Worm (Caenorhabditis elegans) whole organism, late embryonic: ENCODE results near the gene K10C2.12.
A peak's percentile ranks its signal among the peaks of the same experiment; 100 is the strongest.

Source experiments
- C08G9.2 ChIP-seq: sonication (generic microtip); optimal IDR thresholded peaks from 2 replicates; lab custom pipeline; 2016; ENCODE audit warnings: mild to moderate bottlenecking, missing genetic modification characterization, moderate library complexity, missing compliant biosample characterization
- C38D4.7 ChIP-seq: fragments of 200-800 bp; sonication (Bioruptor generic); optimal IDR thresholded peaks from 2 replicates; lab custom pipeline; 2018; ENCODE audit warnings: mild to moderate bottlenecking, missing genetic modification characterization, moderate library complexity, missing compliant biosample characterization
- F13H6.1 ChIP-seq: sonication (generic microtip); optimal IDR thresholded peaks from 2 replicates; lab custom pipeline; 2016; ENCODE audit warnings: missing genetic modification characterization, missing compliant biosample characterization
- K02D7.2 ChIP-seq: sonication (generic microtip); optimal IDR thresholded peaks from 2 replicates; lab custom pipeline; 2017; ENCODE audit warnings: mild to moderate bottlenecking, missing genetic modification characterization, missing compliant biosample characterization
- K09A11.1 ChIP-seq: sonication (generic microtip); optimal IDR thresholded peaks from 2 replicates; lab custom pipeline; 2017; ENCODE audit warnings: antibody characterized with exemption, mild to moderate bottlenecking, missing genetic modification characterization, missing compliant biosample characterization; ENCODE audit not compliant: insufficient read depth
- T23F11.4 ChIP-seq: fragments of 200-800 bp; sonication (Bioruptor generic); optimal IDR thresholded peaks from 2 replicates; lab custom pipeline; 2018; ENCODE audit warnings: mild to moderate bottlenecking, missing genetic modification characterization, missing compliant biosample characterization
- Y22D7AL.16 ChIP-seq: sonication (generic microtip); optimal IDR thresholded peaks from 2 replicates; lab custom pipeline; 2016; ENCODE audit warnings: missing genetic modification characterization, missing compliant biosample characterization
- ceh-14 ChIP-seq: sonication (generic microtip); optimal IDR thresholded peaks from 2 replicates; lab custom pipeline; 2016; ENCODE audit warnings: missing genotype, missing genetic modification characterization, missing compliant biosample characterization
- ceh-19 ChIP-seq: fragments of 200-800 bp; sonication (Bioruptor generic); optimal IDR thresholded peaks from 2 replicates; lab custom pipeline; 2018; ENCODE audit warnings: mild to moderate bottlenecking, missing genetic modification characterization, missing compliant biosample characterization
- ceh-22 ChIP-seq: sonication (generic microtip); optimal IDR thresholded peaks from 2 replicates; lab custom pipeline; 2017; ENCODE audit warnings: missing biosample characterization, missing genetic modification characterization
- ceh-31 ChIP-seq: sonication (generic microtip); optimal IDR thresholded peaks from 2 replicates; lab custom pipeline; 2016; ENCODE audit warnings: missing genetic modification characterization, missing compliant biosample characterization
- ceh-48 ChIP-seq: sonication (generic microtip); optimal IDR thresholded peaks from 2 replicates; lab custom pipeline; 2016; ENCODE audit warnings: missing genetic modification characterization, inconsistent platforms, missing compliant biosample characterization
- ceh-6 ChIP-seq: fragments of 200-800 bp; sonication (Bioruptor generic); optimal IDR thresholded peaks from 2 replicates; lab custom pipeline; 2018; ENCODE audit warnings: mild to moderate bottlenecking, missing genetic modification characterization, missing compliant biosample characterization
- ceh-9 ChIP-seq: sonication (generic microtip); optimal IDR thresholded peaks from 2 replicates; lab custom pipeline; 2016; ENCODE audit warnings: mild to moderate bottlenecking, missing genetic modification characterization, inconsistent platforms, missing compliant biosample characterization
- che-1 ChIP-seq: sonication (generic microtip); optimal IDR thresholded peaks from 2 replicates; lab custom pipeline; 2016; ENCODE audit warnings: mild to moderate bottlenecking, missing genetic modification characterization, missing compliant biosample characterization
- dve-1 ChIP-seq: sonication (generic microtip); optimal IDR thresholded peaks from 2 replicates; lab custom pipeline; 2017; ENCODE audit warnings: antibody characterized with exemption, mild to moderate bottlenecking, missing genetic modification characterization, missing compliant biosample characterization
- elt-4 ChIP-seq: sonication (generic microtip); optimal IDR thresholded peaks from 2 replicates; lab custom pipeline; 2016; ENCODE audit warnings: missing genetic modification characterization, missing compliant biosample characterization
- ets-4 ChIP-seq: sonication (generic microtip); optimal IDR thresholded peaks from 2 replicates; lab custom pipeline; 2016; ENCODE audit warnings: missing genetic modification characterization, missing compliant biosample characterization
- eyg-1 ChIP-seq: sonication (generic microtip); optimal IDR thresholded peaks from 2 replicates; lab custom pipeline; 2016; ENCODE audit warnings: missing genotype, missing genetic modification characterization, missing compliant biosample characterization
- fax-1 ChIP-seq: sonication (generic microtip); optimal IDR thresholded peaks from 2 replicates; lab custom pipeline; 2016; ENCODE audit warnings: missing genotype, missing genetic modification characterization, missing compliant biosample characterization
- fkh-6 ChIP-seq: sonication (generic microtip); optimal IDR thresholded peaks from 2 replicates; lab custom pipeline; 2016; ENCODE audit warnings: missing genetic modification characterization, missing compliant biosample characterization
- gmeb-2 ChIP-seq: sonication (generic microtip); optimal IDR thresholded peaks from 2 replicates; lab custom pipeline; 2016; ENCODE audit warnings: missing genetic modification characterization, inconsistent platforms, missing compliant biosample characterization
- hlh-13 ChIP-seq: fragments of 200-800 bp; sonication (Bioruptor generic); optimal IDR thresholded peaks from 2 replicates; lab custom pipeline; 2018; ENCODE audit warnings: mild to moderate bottlenecking, missing genetic modification characterization, missing compliant biosample characterization
- hlh-15 ChIP-seq: sonication (generic microtip); optimal IDR thresholded peaks from 2 replicates; lab custom pipeline; 2016; ENCODE audit warnings: missing genetic modification characterization, missing compliant biosample characterization
- hlh-30 ChIP-seq: sonication (generic microtip); optimal IDR thresholded peaks from 2 replicates; lab custom pipeline; 2017; ENCODE audit warnings: antibody characterized with exemption, missing genetic modification characterization, missing compliant biosample characterization; ENCODE audit not compliant: insufficient read depth
- hlh-6 ChIP-seq: sonication (generic microtip); optimal IDR thresholded peaks from 2 replicates; lab custom pipeline; 2016; ENCODE audit warnings: missing genotype, missing genetic modification characterization, missing compliant biosample characterization
- hlh-8 ChIP-seq: sonication (generic microtip); optimal IDR thresholded peaks from 2 replicates; lab custom pipeline; 2016; ENCODE audit warnings: missing genotype, missing genetic modification characterization, missing compliant biosample characterization
- lin-11 ChIP-seq: fragments of 200-800 bp; sonication (Bioruptor generic); optimal IDR thresholded peaks from 2 replicates; lab custom pipeline; 2018; ENCODE audit warnings: mild to moderate bottlenecking, missing genetic modification characterization, missing compliant biosample characterization
- madf-2 ChIP-seq: sonication (generic microtip); optimal IDR thresholded peaks from 2 replicates; lab custom pipeline; 2017; ENCODE audit warnings: missing genetic modification characterization, missing compliant biosample characterization
- nfya-1 ChIP-seq: sonication (generic microtip); optimal IDR thresholded peaks from 2 replicates; lab custom pipeline; 2017; ENCODE audit warnings: missing genetic modification characterization, mild to moderate bottlenecking, missing compliant biosample characterization, antibody characterized with exemption, moderate library complexity
- nhr-11 ChIP-seq: fragments of 150-350 bp; optimal IDR thresholded peaks from 2 replicates; lab custom pipeline; 2014; ENCODE audit warnings: missing biosample characterization, missing genetic modification characterization
- nhr-232 ChIP-seq: sonication (generic microtip); optimal IDR thresholded peaks from 2 replicates; lab custom pipeline; 2016; ENCODE audit warnings: missing genetic modification characterization, missing compliant biosample characterization
- npax-4 ChIP-seq: sonication (generic microtip); optimal IDR thresholded peaks from 2 replicates; lab custom pipeline; 2016; ENCODE audit warnings: missing genetic modification characterization, missing compliant biosample characterization
- odd-2 ChIP-seq: sonication (generic microtip); optimal IDR thresholded peaks from 2 replicates; lab custom pipeline; 2017; ENCODE audit warnings: antibody characterized with exemption, mild to moderate bottlenecking, missing genetic modification characterization, missing compliant biosample characterization
- pat-9 ChIP-seq: fragments of 200-800 bp; sonication (Bioruptor generic); optimal IDR thresholded peaks from 2 replicates; lab custom pipeline; 2018; ENCODE audit warnings: mild to moderate bottlenecking, missing genetic modification characterization, moderate library complexity, missing compliant biosample characterization
- pax-1 ChIP-seq: fragments of 150-350 bp; optimal IDR thresholded peaks from 2 replicates; lab custom pipeline; 2014; ENCODE audit warnings: missing biosample characterization, missing genetic modification characterization
- pha-2 ChIP-seq: sonication (generic microtip); optimal IDR thresholded peaks from 2 replicates; lab custom pipeline; 2017; ENCODE audit warnings: mild to moderate bottlenecking, missing genetic modification characterization, missing compliant biosample characterization
- pha-4 ChIP-seq: fragments of 150-350 bp; optimal IDR thresholded peaks from 2 replicates; lab custom pipeline; 2018; ENCODE audit warnings: missing biosample characterization, missing genetic modification reagents, missing genetic modification characterization
- pqm-1 ChIP-seq: sonication (generic microtip); optimal IDR thresholded peaks from 2 replicates; lab custom pipeline; 2016; ENCODE audit warnings: missing genetic modification characterization, missing compliant biosample characterization
- pros-1 ChIP-seq: fragments of 150-350 bp; optimal IDR thresholded peaks from 2 replicates; lab custom pipeline; 2014; ENCODE audit warnings: missing biosample characterization, missing genetic modification reagents, missing genetic modification characterization
- rnt-1 ChIP-seq: sonication (generic microtip); optimal IDR thresholded peaks from 2 replicates; lab custom pipeline; 2016; ENCODE audit warnings: missing genetic modification characterization, missing compliant biosample characterization
- sdc-2 ChIP-seq: sonication (generic microtip); optimal IDR thresholded peaks from 2 replicates; lab custom pipeline; 2016; ENCODE audit warnings: missing genotype, missing genetic modification characterization, missing compliant biosample characterization
- sox-2 ChIP-seq: fragments of 200-800 bp; sonication (Bioruptor generic); IDR thresholded peaks from 2 replicates; pipeline ENCODE4 v1.3.6; 2022; ENCODE audit warnings: missing genetic modification reagents, missing genetic modification characterization, missing compliant biosample characterization
- sox-4 ChIP-seq: sonication (generic microtip); optimal IDR thresholded peaks from 2 replicates; lab custom pipeline; 2017; ENCODE audit warnings: mild to moderate bottlenecking, missing genetic modification characterization, inconsistent platforms, missing compliant biosample characterization
- tbx-7 ChIP-seq: sonication (generic microtip); optimal IDR thresholded peaks from 2 replicates; lab custom pipeline; 2016; ENCODE audit warnings: missing genotype, missing genetic modification characterization, missing compliant biosample characterization
- ttx-3 ChIP-seq: sonication (generic microtip); optimal IDR thresholded peaks from 2 replicates; lab custom pipeline; 2016; ENCODE audit warnings: missing genetic modification reagents, missing genetic modification characterization, missing compliant biosample characterization
- unc-42 ChIP-seq: sonication (generic microtip); optimal IDR thresholded peaks from 2 replicates; lab custom pipeline; 2016; ENCODE audit warnings: missing genotype, missing genetic modification characterization, missing compliant biosample characterization
- unc-55 ChIP-seq: sonication (generic microtip); optimal IDR thresholded peaks from 2 replicates; lab custom pipeline; 2017; ENCODE audit warnings: missing biosample characterization, missing genetic modification reagents, missing genetic modification characterization
- ztf-16 ChIP-seq: sonication (generic microtip); optimal IDR thresholded peaks from 2 replicates; lab custom pipeline; 2017; ENCODE audit warnings: missing genetic modification characterization, missing compliant biosample characterization

K10C2.12 gene

ce11 chrX:6371192-6372116 lies 49.1 kb downstream of the K10C2.12 start (continued):
- TF ChIP-seq sox-4 (tag; lab: Kevin White, UChicago) (peak; percentile 77), ceh-6 (peak; percentile 70), hlh-15 (tag; lab: Kevin White, UChicago) (peak; percentile 47), ceh-19 (GFP tag; lab: Kevin White, UChicago) (peak; percentile 72), ceh-48 (tag; lab: Kevin White, UChicago) (peak; percentile 55), K02D7.2 (tag; lab: Kevin White, UChicago) (peak; percentile 29), odd-2 (no peak), madf-2 (tag; lab: Kevin White, UChicago) (peak; percentile 47), C08G9.2 (peak; percentile 1), pha-2 (peak; percentile 68), K09A11.1 (tag; lab: Kevin White, UChicago) (no peak), nhr-11 (tag; lab: Kevin White, UChicago) (no peak), fax-1 (tag; lab: Kevin White, UChicago) (peak; percentile 61), ceh-9 (tag; lab: Kevin White, UChicago) (peak; percentile 42), eyg-1 (tag; lab: Kevin White, UChicago) (peak; percentile 45), unc-42 (tag; lab: Kevin White, UChicago) (no peak), pros-1 (no peak), hlh-30 (no peak), T23F11.4 (GFP tag; lab: Kevin White, UChicago) (peak; percentile 49), dve-1 (tag; lab: Kevin White, UChicago) (peak; percentile 26), gmeb-2 (tag; lab: Kevin White, UChicago) (peak; percentile 77), fkh-6 (tag; lab: Kevin White, UChicago) (peak; percentile 6), tbx-7 (no peak), nfya-1 (tag; lab: Kevin White, UChicago) (peak; percentile 33), pha-4 (no peak), sox-2 (GFP tag; lab: Robert Waterston, UW) (peak; percentile 68), pqm-1 (peak; percentile 28), lin-11 (tag; lab: Kevin White, UChicago) (peak; percentile 70), F13H6.1 (tag; lab: Kevin White, UChicago) (peak; percentile 17), hlh-6 (no peak), rnt-1 (tag; lab: Kevin White, UChicago) (peak; percentile 7), hlh-13 (GFP tag; lab: Kevin White, UChicago) (peak; percentile 43), ztf-16 (peak; percentile 61), pat-9 (tag; lab: Kevin White, UChicago) (peak; percentile 68), nhr-232 (peak; percentile 45), Y22D7AL.16 (tag; lab: Kevin White, UChicago) (peak; percentile 62), ceh-31 (tag; lab: Kevin White, UChicago) (peak; percentile 7), ttx-3 (tag; lab: Kevin White, UChicago) (peak; percentile 80), pax-1 (tag; lab: Kevin White, UChicago) (no peak), unc-55 (GFP tag; lab: Kevin White, UChicago) (no peak), ets-4 (no peak), ceh-22 (tag; lab: Kevin White, UChicago) (no peak), che-1 (tag; lab: Kevin White, UChicago) (peak; percentile 80), ceh-14 (tag; lab: Kevin White, UChicago) (peak; percentile 81), npax-4 (tag; lab: Kevin White, UChicago) (peak; percentile 12), sdc-2 (peak; percentile 70), elt-4 (no peak), hlh-8 (tag; lab: Kevin White, UChicago) (peak; percentile 59), C38D4.7 (peak; percentile 65)
